Worm (Caenorhabditis elegans) whole organism, early embryonic: ENCODE measurements around the gene K01A6.7.

Source experiments
- F13C5.2 ChIP-seq: sonication (generic microtip); optimal IDR thresholded peaks from 2 replicates; lab custom pipeline; 2017; ENCODE audit warnings: mild to moderate bottlenecking, missing genetic modification characterization, inconsistent platforms, missing compliant biosample characterization
- ama-1 ChIP-seq: fragments of 150-350 bp; optimal IDR thresholded peaks from 2 replicates; lab custom pipeline; 2014
- ceh-13 ChIP-seq: fragments of 200-800 bp; sonication (Bioruptor generic); optimal IDR thresholded peaks from 2 replicates; lab custom pipeline; 2018; ENCODE audit warnings: mild to moderate bottlenecking, missing genetic modification characterization, missing compliant biosample characterization
- ets-7 ChIP-seq: sonication (generic microtip); optimal IDR thresholded peaks from 2 replicates; lab custom pipeline; 2016; ENCODE audit warnings: missing genotype, missing genetic modification characterization, missing compliant biosample characterization
- flt-1 ChIP-seq: fragments of 200-800 bp; sonication (Bioruptor generic); IDR thresholded peaks from 2 replicates; pipeline ENCODE4 v1.3.6; 2022; ENCODE audit warnings: missing genetic modification characterization, missing compliant biosample characterization
- pes-1 ChIP-seq: fragments of 200-800 bp; sonication (Bioruptor generic); IDR thresholded peaks from 2 replicates; pipeline ENCODE4 v1.3.6; 2022; ENCODE audit warnings: missing genetic modification reagents, missing genetic modification characterization, missing compliant biosample characterization
- tbx-11 ChIP-seq: fragments of 200-800 bp; sonication (Bioruptor generic); IDR thresholded peaks from 2 replicates; pipeline ENCODE4 v1.3.6; 2022; ENCODE audit warnings: missing genetic modification characterization, missing compliant biosample characterization

ce11 chrIV:11785064-11785840 is 46.9 kb upstream of the K01A6.7 start:
- TF ChIP-seq ceh-13 (GFP tag; lab: Kevin White, UChicago) (no peak), F13C5.2 (tag; lab: Kevin White, UChicago) (no peak), tbx-11 (GFP tag; lab: Robert Waterston, UW) (no peak), ama-1 (lab: Kevin White, UChicago) (no peak), ets-7 (tag; lab: Kevin White, UChicago) (no peak), flt-1 (GFP tag; lab: Robert Waterston, UW) (no peak), pes-1 (GFP tag; lab: Robert Waterston, UW) (no peak)
